Worm (Caenorhabditis elegans): ENCODE data around the gene ikke-1.

ikke-1 gene

ce11 chrIII:8999508-8999907 is 51.0 kb downstream of the ikke-1 start, which contains the start of gene F59B2.3 (continued):
- TF ChIP-seq let-526 (GFP tag; IDR thresholded peaks at IDR 0.05) (no peak), aptf-3 (GFP tag; IDR thresholded peaks at IDR 0.05) (no peak), lin-54 (GFP tag; optimal IDR thresholded peaks at IDR 0.05) (no peak), athp-1 (tag; optimal IDR thresholded peaks at IDR 0.05) (peak; percentile 11), hrde-1 (tag; optimal IDR thresholded peaks at IDR 0.05; ENCODE audit: borderline replicate concordance) (peak; percentile 3), mes-4 (tag; optimal IDR thresholded peaks at IDR 0.05) (no peak), snpc-3.4 (tag; optimal IDR thresholded peaks at IDR 0.05) (peak; percentile 26), ceh-91 (GFP tag; IDR thresholded peaks at IDR 0.05) (no peak), F55B11.4 (tag; optimal IDR thresholded peaks at IDR 0.05; ENCODE audit: borderline replicate concordance, insufficient read depth) (no peak), ceh-40 (GFP tag; IDR thresholded peaks at IDR 0.05) (no peak)

- TF ChIP-seq hmg-1.2 (GFP tag; IDR thresholded peaks at IDR 0.05) = peak; percentile 19; the same call in 1 of the 2 replicates
- TF ChIP-seq nfya-2 (GFP tag; IDR thresholded peaks at IDR 0.05) = no peak
Observed at ce11 chrIII:8998884-8999283, 51.6 kb downstream of the ikke-1 start.

ce11 chrIII:8997821-8998220 is 52.7 kb downstream of the ikke-1 start:
- no peak for TF ChIP-seq lir-1 (GFP tag; conservative IDR thresholded peaks at IDR 0.05)
- no peak for TF ChIP-seq ztf-18 (tag; optimal IDR thresholded peaks at IDR 0.05)
- no peak for TF ChIP-seq F22D6.2 (tag; optimal IDR thresholded peaks at IDR 0.05)
- no peak for TF ChIP-seq akir-1 (GFP tag; optimal IDR thresholded peaks at IDR 0.05)
- no peak for TF ChIP-seq lin-35 (GFP tag; optimal IDR thresholded peaks at IDR 0.05)
- no peak for TF ChIP-seq nfya-1 (tag; optimal IDR thresholded peaks at IDR 0.05; ENCODE audit: borderline replicate concordance, insufficient read depth)
- TF ChIP-seq sdz-38 (tag; optimal IDR thresholded peaks at IDR 0.05) = no peak
- no peak for TF ChIP-seq unc-130 (GFP tag; optimal IDR thresholded peaks at IDR 0.05)
- no peak for TF ChIP-seq mes-4 (tag; optimal IDR thresholded peaks at IDR 0.05)
- TF ChIP-seq rec-8 (tag; optimal IDR thresholded peaks at IDR 0.05) = no peak
- TF ChIP-seq Y95B8A.8 (GFP tag; IDR thresholded peaks at IDR 0.05) = no peak
- TF ChIP-seq dox-1 (GFP tag; IDR thresholded peaks at IDR 0.05) = no peak
- TF ChIP-seq ceh-40 (GFP tag; IDR thresholded peaks at IDR 0.05) = no peak
- no peak for TF ChIP-seq dpff-1 (tag; optimal IDR thresholded peaks at IDR 0.05)
- no peak for TF ChIP-seq ets-4 (GFP tag; optimal IDR thresholded peaks at IDR 0.05)
- TF ChIP-seq athp-1 (tag; optimal IDR thresholded peaks at IDR 0.05) = no peak
- TF ChIP-seq B0336.3 (GFP tag; IDR thresholded peaks at IDR 0.05) = no peak
- TF ChIP-seq madf-10 (tag; optimal IDR thresholded peaks at IDR 0.05) = no peak
- no peak for TF ChIP-seq unc-62 (GFP tag; optimal IDR thresholded peaks at IDR 0.05)
- no peak for TF ChIP-seq Y67H2A.10 (GFP tag; conservative IDR thresholded peaks at IDR 0.05)

- TF ChIP-seq pbrm-1 (GFP tag; IDR thresholded peaks at IDR 0.05) = no peak
- no peak for TF ChIP-seq bed-2 (GFP tag; IDR thresholded peaks at IDR 0.05)
- no peak for TF ChIP-seq dox-1 (GFP tag; IDR thresholded peaks at IDR 0.05)
- no peak for TF ChIP-seq ama-1 (optimal IDR thresholded peaks at IDR 0.05)
- no peak for TF ChIP-seq ama-1 (GFP tag; optimal IDR thresholded peaks at IDR 0.05)
- no peak for TF ChIP-seq ceh-79 (tag; optimal IDR thresholded peaks at IDR 0.05)
- no peak for TF ChIP-seq B0336.3 (GFP tag; IDR thresholded peaks at IDR 0.05)
- no peak for TF ChIP-seq F33H1.4 (GFP tag; IDR thresholded peaks at IDR 0.05)
- TF ChIP-seq tbx-9 (tag; optimal IDR thresholded peaks at IDR 0.05; ENCODE audit: borderline replicate concordance) = no peak
- no peak for TF ChIP-seq lag-1 (GFP tag; IDR thresholded peaks at IDR 0.05)
- TF ChIP-seq lir-1 (GFP tag; conservative IDR thresholded peaks at IDR 0.05) = no peak
- TF ChIP-seq lsy-27 (tag; optimal IDR thresholded peaks at IDR 0.05; ENCODE audit: borderline replicate concordance, insufficient read depth) = no peak
- no peak for TF ChIP-seq ekl-4 (GFP tag; IDR thresholded peaks at IDR 0.05)
- no peak for TF ChIP-seq fkh-3 (tag; optimal IDR thresholded peaks at IDR 0.05)
- no peak for TF ChIP-seq zim-3 (tag; optimal IDR thresholded peaks at IDR 0.05)
- TF ChIP-seq akir-1 (GFP tag; optimal IDR thresholded peaks at IDR 0.05) = no peak
Observed at ce11 chrIII:8996686-8997085, 53.8 kb downstream of the ikke-1 start, which contains the start of gene skat-1. Gene skat-1 (minus strand): TSS chrIII:8996786.
